Worm (Caenorhabditis elegans) whole organism, late embryonic: Measurements from ENCODE around the gene C34E11.2.

Experiments used
- ceh-9 ChIP-seq: sonication (generic microtip); optimal IDR thresholded peaks from 2 replicates; lab custom pipeline; 2016; ENCODE audit warnings: mild to moderate bottlenecking, missing genetic modification characterization, inconsistent platforms, missing compliant biosample characterization
- pat-9 ChIP-seq: fragments of 200-800 bp; sonication (Bioruptor generic); optimal IDR thresholded peaks from 2 replicates; lab custom pipeline; 2018; ENCODE audit warnings: mild to moderate bottlenecking, missing genetic modification characterization, moderate library complexity, missing compliant biosample characterization
- unc-86 ChIP-seq: sonication (generic microtip); optimal IDR thresholded peaks from 2 replicates; lab custom pipeline; 2016; ENCODE audit warnings: missing genetic modification characterization, missing compliant biosample characterization

ce11 chrX:11828661-11829060 lies 14.1 kb upstream of the C34E11.2 start:
- TF ChIP-seq unc-86 (tag; lab: Kevin White, UChicago) (no peak), ceh-9 (tag; lab: Kevin White, UChicago) (no peak), pat-9 (tag; lab: Kevin White, UChicago) (no peak)
